Fruit fly (Drosophila melanogaster) whole organism, prepupa: Measurements from ENCODE around the gene Brf.
A peak's percentile ranks its signal among the peaks of the same experiment; 100 is the strongest.

Source experiments
- CG15336 ChIP-seq: fragments of 200-800 bp; sonication (Bioruptor generic); IDR thresholded peaks from 2 replicates; pipeline ENCODE4 v1.3.6; 2022; ENCODE audit warnings: missing biosample characterization, missing genetic modification characterization
- CG16779 ChIP-seq: fragments of 200-800 bp; sonication (Bioruptor generic); optimal IDR thresholded peaks from 3 replicates; lab custom pipeline; 2017; ENCODE audit warnings: missing biosample characterization, mild to moderate bottlenecking, missing genetic modification characterization
- CG34406 ChIP-seq: fragments of 200-800 bp; sonication (Bioruptor generic); optimal IDR thresholded peaks from 3 replicates; lab custom pipeline; 2016; ENCODE audit warnings: missing biosample characterization, missing genetic modification characterization
- CG3919 ChIP-seq: fragments of 200-800 bp; sonication (Bioruptor generic); optimal IDR thresholded peaks from 3 replicates; lab custom pipeline; 2016; ENCODE audit warnings: missing biosample characterization, missing genetic modification characterization
- CG6276 ChIP-seq: fragments of 200-800 bp; sonication (Bioruptor generic); optimal IDR thresholded peaks from 2 replicates; lab custom pipeline; 2017; ENCODE audit warnings: missing biosample characterization, mild to moderate bottlenecking, missing genetic modification characterization
- CG6792 ChIP-seq: fragments of 200-800 bp; sonication (Bioruptor generic); optimal IDR thresholded peaks from 3 replicates; lab custom pipeline; 2016; ENCODE audit warnings: missing biosample characterization, missing genetic modification characterization
- CG8632 ChIP-seq: fragments of 200-800 bp; sonication (Bioruptor generic); optimal IDR thresholded peaks from 3 replicates; lab custom pipeline; 2016; ENCODE audit warnings: missing biosample characterization, missing genetic modification characterization
- Eip75B ChIP-seq: fragments of 200-800 bp; sonication (Bioruptor generic); optimal IDR thresholded peaks from 3 replicates; lab custom pipeline; 2016; ENCODE audit warnings: missing biosample characterization, missing genetic modification characterization
- Hr38 ChIP-seq: sonication (Bioruptor generic); optimal IDR thresholded peaks from 2 replicates; lab custom pipeline; 2016; ENCODE audit warnings: missing biosample characterization, missing genetic modification characterization
- Sox102F ChIP-seq: fragments of 200-800 bp; sonication (Bioruptor generic); optimal IDR thresholded peaks from 2 replicates; lab custom pipeline; 2016; ENCODE audit warnings: missing biosample characterization, mild to moderate bottlenecking, missing genetic modification characterization

dm6 chr3R:17394318-17395188 is 3.4 kb upstream of the Brf start, which contains the start of gene CREG:
- peak; percentile 57 for TF ChIP-seq Sox102F (GFP tag; lab: Kevin White, UChicago)
- peak; percentile 53 for TF ChIP-seq CG3919 (GFP tag; lab: Kevin White, UChicago)
- TF ChIP-seq CG16779 (tag; lab: Kevin White, UChicago), result no peak
- TF ChIP-seq CG34406 (GFP tag; lab: Kevin White, UChicago), result peak; percentile 45
- no peak for TF ChIP-seq CG15336 (GFP tag; lab: Robert Waterston, UW)
- peak; percentile 35 for TF ChIP-seq CG6792 (GFP tag; lab: Kevin White, UChicago)
- TF ChIP-seq Hr38 (GFP tag; lab: Kevin White, UChicago), result no peak
- TF ChIP-seq CG8632, result peak; percentile 38
- peak; percentile 51 for TF ChIP-seq Eip75B (GFP tag; lab: Kevin White, UChicago)
- peak; percentile 22 for TF ChIP-seq CG6276
